Worm (Caenorhabditis elegans): ENCODE data around the gene spe-39.

spe-39 gene

DNA sequence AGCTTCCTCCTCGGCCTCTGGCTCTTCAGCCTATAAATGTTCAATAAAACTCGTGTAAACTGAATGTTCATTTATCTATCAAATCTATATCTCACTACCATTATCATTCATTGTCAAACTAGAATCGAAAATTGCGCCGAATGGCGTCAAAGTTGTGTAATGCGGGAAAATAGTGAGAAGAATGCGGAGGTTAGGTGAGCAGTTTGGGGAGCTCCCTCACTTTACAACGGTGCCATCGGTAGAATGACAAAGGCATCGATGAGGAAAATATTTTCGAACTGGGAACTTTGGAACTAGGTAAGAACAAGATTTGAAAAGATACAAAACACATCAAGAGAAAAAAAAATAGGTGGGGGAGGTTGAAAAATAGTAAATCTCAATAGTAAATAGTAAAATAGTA, 17.7 kb upstream of the spe-39 start:
- TF ChIP-seq med-1 (GFP tag; optimal IDR thresholded peaks at IDR 0.05; ENCODE audit: insufficient read depth): no peak
- TF ChIP-seq flt-1 (GFP tag; IDR thresholded peaks at IDR 0.05): no peak
- TF ChIP-seq ztf-23 (GFP tag; IDR thresholded peaks at IDR 0.05): no peak
- TF ChIP-seq ztf-29 (GFP tag; IDR thresholded peaks at IDR 0.05): no peak
- no peak for TF ChIP-seq klf-2 (GFP tag; conservative IDR thresholded peaks at IDR 0.05)
- TF ChIP-seq T22C8.4 (GFP tag; IDR thresholded peaks at IDR 0.05): no peak
- TF ChIP-seq cog-1 (tag; optimal IDR thresholded peaks at IDR 0.05): no peak
- TF ChIP-seq ref-1 (GFP tag; conservative IDR thresholded peaks at IDR 0.05): no peak
- no peak for TF ChIP-seq tab-1 (GFP tag; IDR thresholded peaks at IDR 0.05)

DNA sequence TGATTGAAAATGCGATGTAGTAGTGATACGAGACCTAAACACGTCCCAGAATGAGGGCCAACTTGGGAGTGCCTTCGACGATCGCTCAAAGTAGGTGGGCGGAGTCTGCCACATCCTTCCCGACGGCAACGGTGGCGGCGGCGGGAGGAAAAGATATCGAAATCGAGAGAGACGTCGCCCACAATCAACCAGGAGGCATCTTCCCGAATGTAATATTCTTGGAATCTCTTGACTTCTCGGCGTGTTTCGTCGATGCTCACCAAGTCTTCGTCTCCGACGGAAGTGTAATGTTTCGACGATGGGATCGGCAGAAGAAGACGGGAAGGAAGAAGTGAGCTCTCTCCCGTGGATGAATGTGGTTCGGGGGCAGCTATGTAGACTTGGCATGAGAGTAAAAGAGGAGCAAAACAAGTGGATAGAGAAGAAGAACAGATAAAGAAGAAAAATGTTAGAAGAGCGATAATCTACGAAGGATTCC, 16.8 kb upstream of the spe-39 start, which contains the start of the genes T25F10.1 and clik-1:
Gene T25F10.1, plus strand, starts transcription at position 51 of the 478 bp plus-strand sequence.
Gene clik-1, minus strand, starts transcription at position 281 of the 478 bp plus-strand sequence.
- TF ChIP-seq flt-1 (GFP tag; IDR thresholded peaks at IDR 0.05) (no peak), tab-1 (GFP tag; IDR thresholded peaks at IDR 0.05) (no peak), med-1 (GFP tag; optimal IDR thresholded peaks at IDR 0.05; ENCODE audit: insufficient read depth) (no peak), T22C8.4 (GFP tag; IDR thresholded peaks at IDR 0.05) (no peak), ztf-23 (GFP tag; IDR thresholded peaks at IDR 0.05) (no peak), ztf-29 (GFP tag; IDR thresholded peaks at IDR 0.05) (no peak), cog-1 (tag; optimal IDR thresholded peaks at IDR 0.05) (no peak), ref-1 (GFP tag; conservative IDR thresholded peaks at IDR 0.05) (no peak), klf-2 (GFP tag; conservative IDR thresholded peaks at IDR 0.05) (no peak)

DNA sequence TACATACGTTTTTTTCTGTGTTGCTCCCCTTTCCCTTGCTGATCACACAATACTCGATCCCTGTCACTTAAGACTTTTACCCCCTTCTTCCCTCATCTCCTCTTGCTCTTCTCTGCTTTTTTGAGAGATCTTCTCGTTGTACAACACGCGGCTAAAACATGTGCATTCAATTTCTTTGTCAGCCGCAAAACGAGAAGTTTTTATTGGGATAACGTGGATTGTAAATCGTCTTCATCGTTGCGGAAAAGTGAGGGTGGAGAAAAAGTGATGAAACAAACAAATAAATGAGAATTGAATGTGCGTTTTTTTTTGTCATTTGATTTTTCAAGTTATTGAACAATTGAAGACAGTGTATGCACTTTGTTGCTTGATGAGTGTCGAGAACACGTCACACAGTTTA, 15.8 kb upstream of the spe-39 start:
- TF ChIP-seq flt-1 (GFP tag; IDR thresholded peaks at IDR 0.05): no peak
- no peak for TF ChIP-seq med-1 (GFP tag; optimal IDR thresholded peaks at IDR 0.05; ENCODE audit: insufficient read depth)
- TF ChIP-seq ztf-29 (GFP tag; IDR thresholded peaks at IDR 0.05): no peak
- no peak for TF ChIP-seq cog-1 (tag; optimal IDR thresholded peaks at IDR 0.05)
- TF ChIP-seq T22C8.4 (GFP tag; IDR thresholded peaks at IDR 0.05): no peak
- no peak for TF ChIP-seq tab-1 (GFP tag; IDR thresholded peaks at IDR 0.05)
- TF ChIP-seq ref-1 (GFP tag; conservative IDR thresholded peaks at IDR 0.05): no peak

DNA sequence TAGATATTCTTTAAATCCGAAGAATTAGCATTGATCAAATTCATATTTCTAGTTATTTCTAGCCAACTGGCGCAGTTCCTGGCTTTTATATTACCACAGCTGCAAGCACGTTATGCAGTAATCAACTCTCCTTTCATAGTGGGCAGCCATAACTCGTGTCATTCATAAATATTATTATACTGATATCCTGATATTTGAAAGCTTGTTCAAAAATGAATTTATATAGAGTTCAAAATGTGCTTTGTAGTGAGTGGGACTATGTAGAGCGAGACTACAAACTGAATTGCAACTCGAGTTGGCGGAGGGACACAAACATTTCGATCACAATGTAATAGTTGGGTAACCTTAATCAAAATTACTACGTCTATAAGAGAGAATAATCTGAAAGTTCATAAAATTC, 13.6 kb upstream of the spe-39 start, which contains the start of gene srh-30:
Gene srh-30, minus strand, starts transcription at position 101 of the 400 bp plus-strand sequence.
- TF ChIP-seq ztf-23 (GFP tag; IDR thresholded peaks at IDR 0.05) (no peak), med-1 (GFP tag; optimal IDR thresholded peaks at IDR 0.05; ENCODE audit: insufficient read depth) (no peak), ztf-29 (GFP tag; IDR thresholded peaks at IDR 0.05) (no peak), cog-1 (tag; optimal IDR thresholded peaks at IDR 0.05) (no peak), klf-2 (GFP tag; conservative IDR thresholded peaks at IDR 0.05) (no peak), T22C8.4 (GFP tag; IDR thresholded peaks at IDR 0.05) (no peak), ref-1 (GFP tag; conservative IDR thresholded peaks at IDR 0.05) (no peak), flt-1 (GFP tag; IDR thresholded peaks at IDR 0.05) (no peak), tab-1 (GFP tag; IDR thresholded peaks at IDR 0.05) (no peak)

DNA sequence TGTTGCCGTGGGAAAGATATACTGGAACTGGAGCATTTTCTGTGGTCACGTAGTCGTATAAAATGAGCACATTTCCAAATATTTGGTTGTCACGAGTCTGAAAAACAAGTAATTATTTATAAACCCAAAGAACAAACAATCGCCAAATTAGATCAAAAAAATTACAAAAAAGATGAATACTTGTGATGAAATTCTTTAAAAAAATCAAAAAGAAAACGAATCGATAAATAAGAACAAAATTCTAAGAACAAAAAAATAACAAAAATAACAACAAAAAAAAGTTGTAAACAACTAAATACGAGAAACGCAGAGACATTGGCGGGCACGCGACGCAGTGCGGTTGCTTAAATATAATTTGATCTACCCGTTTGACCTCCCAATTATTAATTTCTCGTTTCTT, 11.5 kb upstream of the spe-39 start, which contains the start of gene ZC404.16:
Gene ZC404.16, minus strand, starts transcription at position 101 of the 400 bp plus-strand sequence.
- TF ChIP-seq ref-1 (GFP tag; conservative IDR thresholded peaks at IDR 0.05): no peak
- no peak for TF ChIP-seq T22C8.4 (GFP tag; IDR thresholded peaks at IDR 0.05)
- no peak for TF ChIP-seq tab-1 (GFP tag; IDR thresholded peaks at IDR 0.05)
- TF ChIP-seq cog-1 (tag; optimal IDR thresholded peaks at IDR 0.05): no peak
- TF ChIP-seq flt-1 (GFP tag; IDR thresholded peaks at IDR 0.05): no peak
- no peak for TF ChIP-seq ztf-29 (GFP tag; IDR thresholded peaks at IDR 0.05)

DNA sequence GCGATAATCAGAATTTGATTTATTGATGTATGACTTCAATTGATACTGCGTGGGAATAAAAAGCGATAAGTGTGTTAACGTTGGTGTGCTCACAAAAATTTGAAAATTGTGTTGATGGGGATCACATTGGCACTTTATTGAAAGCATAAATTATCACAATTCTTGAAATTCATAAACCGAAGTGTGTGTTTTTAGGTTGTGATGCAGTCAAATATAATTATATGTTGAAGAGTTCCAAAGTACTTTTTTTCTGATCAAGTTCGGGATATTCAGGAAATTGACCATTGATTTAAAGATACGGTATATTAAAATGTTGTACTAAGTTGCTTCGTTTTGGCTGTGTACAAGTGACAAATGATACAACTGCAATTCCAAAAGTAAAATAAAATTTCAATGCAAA, 9.5 kb upstream of the spe-39 start, which contains the start of gene srh-28:
Gene srh-28, minus strand, starts transcription at position 101 of the 400 bp plus-strand sequence.
- TF ChIP-seq ref-1 (GFP tag; conservative IDR thresholded peaks at IDR 0.05) (no peak), T22C8.4 (GFP tag; IDR thresholded peaks at IDR 0.05) (no peak), tab-1 (GFP tag; IDR thresholded peaks at IDR 0.05) (no peak), flt-1 (GFP tag; IDR thresholded peaks at IDR 0.05) (no peak), med-1 (GFP tag; optimal IDR thresholded peaks at IDR 0.05; ENCODE audit: insufficient read depth) (no peak), ztf-29 (GFP tag; IDR thresholded peaks at IDR 0.05) (no peak), klf-2 (GFP tag; conservative IDR thresholded peaks at IDR 0.05) (no peak), ztf-23 (GFP tag; IDR thresholded peaks at IDR 0.05) (no peak), cog-1 (tag; optimal IDR thresholded peaks at IDR 0.05) (no peak)

DNA sequence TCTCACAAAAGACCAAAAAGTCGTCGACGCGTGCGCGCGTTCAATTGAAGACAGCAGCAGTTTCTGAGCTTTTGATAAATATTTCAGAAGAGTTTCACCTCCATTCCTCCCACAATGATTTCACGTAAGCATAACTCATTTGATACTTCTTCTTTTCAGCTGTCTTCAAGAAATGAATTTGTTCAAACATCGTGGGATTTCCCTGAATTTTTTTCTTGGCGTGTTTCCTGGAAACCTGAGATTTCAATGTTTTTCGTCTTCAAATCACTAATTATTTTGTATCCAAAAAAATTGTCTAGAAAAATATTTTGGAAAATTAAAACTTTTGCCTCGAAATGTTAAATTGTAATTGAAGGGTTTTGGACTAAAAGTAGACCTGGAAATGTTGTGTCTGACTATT, 6.8 kb upstream of the spe-39 start:
- TF ChIP-seq tab-1 (GFP tag; IDR thresholded peaks at IDR 0.05): no peak
- TF ChIP-seq ztf-29 (GFP tag; IDR thresholded peaks at IDR 0.05): no peak
- no peak for TF ChIP-seq klf-2 (GFP tag; conservative IDR thresholded peaks at IDR 0.05)
- TF ChIP-seq cog-1 (tag; optimal IDR thresholded peaks at IDR 0.05): no peak
- no peak for TF ChIP-seq med-1 (GFP tag; optimal IDR thresholded peaks at IDR 0.05; ENCODE audit: insufficient read depth)
- no peak for TF ChIP-seq ztf-23 (GFP tag; IDR thresholded peaks at IDR 0.05)
- no peak for TF ChIP-seq flt-1 (GFP tag; IDR thresholded peaks at IDR 0.05)
- TF ChIP-seq T22C8.4 (GFP tag; IDR thresholded peaks at IDR 0.05): no peak
- no peak for TF ChIP-seq ref-1 (GFP tag; conservative IDR thresholded peaks at IDR 0.05)

DNA sequence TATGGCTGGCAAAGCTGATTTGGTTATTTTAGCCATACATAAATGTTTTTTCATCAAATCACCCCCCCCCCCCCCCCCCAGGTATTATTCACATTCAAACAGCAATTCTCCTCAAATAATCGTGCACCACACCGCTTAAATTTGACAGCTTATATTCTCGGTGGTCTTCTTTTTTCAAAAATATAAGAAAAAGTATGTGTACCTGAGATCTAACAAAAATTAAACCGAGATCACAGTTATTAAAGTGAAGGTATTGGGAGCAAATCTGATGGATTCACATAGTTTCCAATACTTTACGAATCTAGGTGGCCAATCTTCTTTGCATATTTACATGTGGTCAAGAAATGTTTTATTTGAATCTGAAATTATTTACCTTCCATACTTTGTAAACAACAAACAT, 5.1 kb upstream of the spe-39 start, which contains the start of gene ZC404.15:
Gene ZC404.15, plus strand, starts transcription at position 301 of the 400 bp plus-strand sequence.
- TF ChIP-seq ref-1 (GFP tag; conservative IDR thresholded peaks at IDR 0.05): no peak

DNA sequence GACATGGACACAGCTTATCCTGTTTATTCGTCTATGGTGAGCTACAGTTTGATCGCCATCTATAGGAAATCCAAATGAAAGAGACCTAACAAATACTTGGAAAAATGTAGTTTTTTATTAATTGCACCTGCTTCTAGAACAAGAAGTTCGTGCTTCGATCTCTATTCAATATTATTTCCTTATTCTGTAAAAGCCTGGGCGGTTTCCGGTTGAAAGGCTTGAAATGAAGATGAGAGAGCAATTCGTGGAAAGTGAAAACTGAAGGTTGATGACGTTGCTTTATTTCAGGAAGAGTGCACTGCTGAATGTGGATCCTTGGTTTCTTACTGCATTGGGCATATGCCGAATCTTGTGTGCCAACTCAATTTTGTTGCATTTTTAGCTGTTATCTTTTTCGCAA, 4.6 kb upstream of the spe-39 start:
- TF ChIP-seq ztf-23 (GFP tag; IDR thresholded peaks at IDR 0.05) (no peak), klf-2 (GFP tag; conservative IDR thresholded peaks at IDR 0.05) (no peak), T22C8.4 (GFP tag; IDR thresholded peaks at IDR 0.05) (no peak), cog-1 (tag; optimal IDR thresholded peaks at IDR 0.05) (no peak), tab-1 (GFP tag; IDR thresholded peaks at IDR 0.05) (no peak), ztf-29 (GFP tag; IDR thresholded peaks at IDR 0.05) (no peak), ref-1 (GFP tag; conservative IDR thresholded peaks at IDR 0.05) (no peak), med-1 (GFP tag; optimal IDR thresholded peaks at IDR 0.05; ENCODE audit: insufficient read depth) (no peak), flt-1 (GFP tag; IDR thresholded peaks at IDR 0.05) (no peak)

DNA sequence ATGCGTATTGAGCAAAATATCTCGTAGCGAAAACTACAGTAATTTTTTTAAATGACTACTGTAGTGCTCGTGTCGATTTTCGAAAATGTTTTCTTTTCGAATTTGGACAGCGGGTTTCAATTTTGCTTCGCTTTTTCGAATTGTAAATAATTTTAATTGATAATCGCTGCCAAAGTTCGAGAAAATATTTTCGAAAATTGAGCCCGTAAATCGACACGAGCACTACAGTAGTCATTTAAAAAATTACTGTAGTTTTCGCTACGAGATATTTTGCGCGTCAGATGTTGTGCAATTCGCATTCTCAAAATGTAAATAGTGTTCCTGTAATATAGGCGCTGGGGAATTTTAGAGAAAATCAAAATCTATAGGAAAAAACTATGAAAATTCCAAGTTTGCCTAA, 3.0 kb upstream of the spe-39 start:
- TF ChIP-seq ztf-29 (GFP tag; IDR thresholded peaks at IDR 0.05): no peak
- TF ChIP-seq med-1 (GFP tag; optimal IDR thresholded peaks at IDR 0.05; ENCODE audit: insufficient read depth): no peak
- TF ChIP-seq cog-1 (tag; optimal IDR thresholded peaks at IDR 0.05): no peak
- TF ChIP-seq ztf-23 (GFP tag; IDR thresholded peaks at IDR 0.05): no peak
- TF ChIP-seq tab-1 (GFP tag; IDR thresholded peaks at IDR 0.05): no peak
- TF ChIP-seq klf-2 (GFP tag; conservative IDR thresholded peaks at IDR 0.05): no peak
- TF ChIP-seq ref-1 (GFP tag; conservative IDR thresholded peaks at IDR 0.05): no peak
- TF ChIP-seq flt-1 (GFP tag; IDR thresholded peaks at IDR 0.05): no peak
- no peak for TF ChIP-seq T22C8.4 (GFP tag; IDR thresholded peaks at IDR 0.05)
